Worm (Caenorhabditis elegans): ENCODE measurements around the gene B0303.7.

B0303.7 gene

DNA sequence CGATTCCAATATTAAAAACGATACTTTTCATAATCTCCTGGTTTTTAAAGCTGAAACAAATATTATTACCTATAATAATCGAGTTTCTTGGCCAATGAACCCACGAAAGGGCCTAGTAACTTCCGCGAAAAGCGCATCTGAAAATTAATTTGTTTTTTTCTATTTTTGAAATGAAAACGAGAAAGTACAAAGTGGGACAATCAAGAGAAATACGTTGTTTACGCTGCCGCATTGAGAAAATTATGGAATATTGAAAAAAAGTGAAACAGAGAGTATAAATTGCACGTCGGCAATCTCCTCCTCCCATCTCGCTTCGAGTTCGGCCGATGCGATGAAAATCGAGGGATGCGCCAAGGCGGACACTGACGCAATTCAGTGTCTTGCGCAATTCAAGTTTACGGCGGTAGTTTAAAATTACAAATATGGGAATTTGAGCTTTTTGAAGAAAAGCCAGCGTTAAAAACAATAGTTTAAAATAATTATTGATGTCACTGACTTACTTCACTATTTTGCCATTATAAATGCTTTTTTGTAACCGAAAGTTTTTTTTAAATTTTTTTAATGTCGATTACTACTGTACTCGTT, 47.9 kb downstream of the B0303.7 start, which contains the start of gene pdhk-2 (continued):
- TF ChIP-seq ceh-90 (tag; optimal IDR thresholded peaks at IDR 0.05) = peak; percentile 52
- peak; percentile 93 for TF ChIP-seq xbp-1 (tag; optimal IDR thresholded peaks at IDR 0.05)
- peak; percentile 80 for TF ChIP-seq unc-130 (tag; optimal IDR thresholded peaks at IDR 0.05)
- TF ChIP-seq blmp-1 (tag; optimal IDR thresholded peaks at IDR 0.05) = peak; percentile 80
- peak; percentile 49 for TF ChIP-seq C34B4.2 (tag; optimal IDR thresholded peaks at IDR 0.05)
- peak; percentile 75 for TF ChIP-seq vab-15 (tag; optimal IDR thresholded peaks at IDR 0.05)
- peak; percentile 91 for TF ChIP-seq pax-3 (tag; optimal IDR thresholded peaks at IDR 0.05)
- TF ChIP-seq fos-1 (tag; optimal IDR thresholded peaks at IDR 0.05) = peak; percentile 86
- TF ChIP-seq isw-1 (GFP tag; IDR thresholded peaks at IDR 0.05) = peak; percentile 92
- TF ChIP-seq zip-4 (GFP tag; optimal IDR thresholded peaks at IDR 0.05) = peak; percentile 89
- TF ChIP-seq lin-15B (tag; optimal IDR thresholded peaks at IDR 0.05) = peak; percentile 90
- TF ChIP-seq grh-1 (GFP tag; IDR thresholded peaks at IDR 0.05) = peak; percentile 98
- no peak for TF ChIP-seq unc-30 (tag; optimal IDR thresholded peaks at IDR 0.05)
- TF ChIP-seq sptf-1 (tag; optimal IDR thresholded peaks at IDR 0.05) = no peak
- peak; percentile 97 for TF ChIP-seq C16A3.4 (tag; optimal IDR thresholded peaks at IDR 0.05)
- peak; percentile 78 for TF ChIP-seq aly-2 (tag; optimal IDR thresholded peaks at IDR 0.05)
- no peak for TF ChIP-seq tlp-1 (tag; optimal IDR thresholded peaks at IDR 0.05)
- TF ChIP-seq Y116A8C.19 (tag; optimal IDR thresholded peaks at IDR 0.05; ENCODE audit: borderline replicate concordance) = no peak
- TF ChIP-seq C04F5.9 (tag; optimal IDR thresholded peaks at IDR 0.05) = peak; percentile 94
- TF ChIP-seq F16B12.6 (tag; optimal IDR thresholded peaks at IDR 0.05) = peak; percentile 66
- TF ChIP-seq ceh-82 (tag; optimal IDR thresholded peaks at IDR 0.05) = peak; percentile 93 to 97 (median 94)
- peak; percentile 96 for TF ChIP-seq snu-23 (GFP tag; optimal IDR thresholded peaks at IDR 0.05)
- peak in 1 of 2 experiments; percentile 85 for TF ChIP-seq mdl-1 (tag; optimal IDR thresholded peaks at IDR 0.05)
- TF ChIP-seq sup-37 (GFP tag; optimal IDR thresholded peaks at IDR 0.05) = peak; percentile 91
- peak; percentile 89 for TF ChIP-seq nhr-11 (tag; optimal IDR thresholded peaks at IDR 0.05)
- peak; percentile 94 for TF ChIP-seq unc-86 (tag; optimal IDR thresholded peaks at IDR 0.05)
- peak; percentile 69 for TF ChIP-seq mef-2 (tag; optimal IDR thresholded peaks at IDR 0.05)
- peak; percentile 97 for TF ChIP-seq tbx-2 (tag; optimal IDR thresholded peaks at IDR 0.05)
- TF ChIP-seq nhr-237 (tag; optimal IDR thresholded peaks at IDR 0.05) = peak; percentile 45
- peak; percentile 95 for TF ChIP-seq lsy-2 (tag; optimal IDR thresholded peaks at IDR 0.05)
- TF ChIP-seq lin-14 (GFP tag; optimal IDR thresholded peaks at IDR 0.05) = peak; percentile 95
- peak; percentile 99 to 100 for TF ChIP-seq lin-35 (GFP tag; optimal IDR thresholded peaks at IDR 0.05)
- TF ChIP-seq ceh-88 (GFP tag; IDR thresholded peaks at IDR 0.05) = peak; percentile 78

DNA sequence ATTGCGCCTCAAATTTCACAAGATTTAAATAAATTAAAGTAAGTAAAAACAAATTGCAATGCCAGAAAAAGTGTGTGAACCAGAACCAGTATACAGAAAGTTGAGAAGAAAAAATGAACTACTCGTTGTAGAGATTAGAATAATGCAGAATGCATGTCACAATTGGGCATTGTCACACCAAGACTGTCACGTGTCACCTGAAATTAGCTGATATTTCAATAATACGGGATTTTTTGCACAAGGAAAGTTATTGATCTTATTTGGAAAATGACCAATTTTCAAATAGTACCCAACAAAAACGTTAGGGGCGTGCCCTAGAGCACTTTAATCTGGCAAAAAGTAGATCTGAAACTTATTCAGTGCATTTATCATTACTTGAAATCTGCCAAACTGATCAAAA, 48.5 kb downstream of the B0303.7 start:
- no peak for TF ChIP-seq efl-1 (optimal IDR thresholded peaks at IDR 0.05)
- TF ChIP-seq efl-1 (GFP tag; optimal IDR thresholded peaks at IDR 0.05 in 1 of 2) = peak in 1 of 2 experiments; percentile 91
- no peak for TF ChIP-seq blmp-1 (tag; optimal IDR thresholded peaks at IDR 0.05)
- no peak for TF ChIP-seq hpl-2 (GFP tag; optimal IDR thresholded peaks at IDR 0.05)

DNA sequence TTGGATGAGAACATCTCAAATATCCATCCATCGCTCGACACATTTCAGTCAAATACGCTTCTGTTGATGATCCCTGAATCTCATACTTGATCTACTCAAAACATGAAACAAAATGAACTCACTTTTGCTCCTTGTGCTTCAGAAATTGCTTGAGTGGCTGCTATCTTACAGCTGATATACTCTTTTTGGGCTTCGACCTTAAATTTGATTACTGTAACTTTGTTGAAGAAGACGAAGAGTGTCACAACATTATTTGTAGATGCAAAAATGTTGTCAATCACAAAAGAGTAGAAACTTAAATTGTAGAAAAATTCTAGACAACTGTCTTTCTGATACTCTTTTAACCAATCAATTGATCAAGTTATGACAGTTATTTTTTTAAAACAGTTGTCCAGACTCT, 49.2 kb downstream of the B0303.7 start:
- no peak for TF ChIP-seq irx-1 (tag; optimal IDR thresholded peaks at IDR 0.05)
- no peak for TF ChIP-seq pax-3 (tag; optimal IDR thresholded peaks at IDR 0.05)
- TF ChIP-seq efl-1 (optimal IDR thresholded peaks at IDR 0.05) = no peak
- peak in 1 of 2 experiments; percentile 72 for TF ChIP-seq efl-1 (GFP tag; optimal IDR thresholded peaks at IDR 0.05 in 1 of 2)
- no peak for TF ChIP-seq nhr-19 (GFP tag; conservative IDR thresholded peaks at IDR 0.05)
- no peak for TF ChIP-seq sox-4 (tag; optimal IDR thresholded peaks at IDR 0.05)
- no peak for TF ChIP-seq zag-1 (tag; optimal IDR thresholded peaks at IDR 0.05)
- TF ChIP-seq fkh-10 (GFP tag; optimal IDR thresholded peaks at IDR 0.05) = peak; percentile 70
- no peak for TF ChIP-seq nhr-84 (tag; optimal IDR thresholded peaks at IDR 0.05)
- TF ChIP-seq C16A3.4 (tag; optimal IDR thresholded peaks at IDR 0.05) = no peak
- no peak for TF ChIP-seq lin-35 (GFP tag; optimal IDR thresholded peaks at IDR 0.05)
- no peak for TF ChIP-seq snpc-4 (tag; optimal IDR thresholded peaks at IDR 0.05)
- no peak for TF ChIP-seq vab-15 (tag; optimal IDR thresholded peaks at IDR 0.05)
